Worm (Caenorhabditis elegans): ENCODE measurements around the gene C09E10.3.

DNA sequence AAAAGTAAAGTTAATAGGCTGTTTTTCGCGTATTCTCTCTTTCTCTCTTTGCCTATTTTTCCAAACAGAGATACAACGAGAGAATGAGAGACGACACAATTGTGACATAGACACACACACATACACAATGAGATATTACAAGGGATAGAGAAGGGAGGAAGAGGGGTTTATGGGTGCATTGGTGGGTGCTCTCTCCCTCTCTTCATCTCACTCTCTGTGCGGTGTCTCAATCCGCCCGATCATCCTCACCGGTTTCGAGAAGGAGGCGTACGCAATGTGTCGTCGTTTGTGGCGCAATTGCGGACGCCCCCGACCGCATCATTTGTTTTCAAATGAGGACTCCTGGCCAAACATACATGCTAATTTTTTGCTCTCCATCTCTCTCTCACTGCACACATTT lies 41.7 kb downstream of the C09E10.3 start:
- TF ChIP-seq hrde-1 (tag; optimal IDR thresholded peaks at IDR 0.05; ENCODE audit: borderline replicate concordance) (no peak), lin-35 (GFP tag; optimal IDR thresholded peaks at IDR 0.05) (peak in 1 of 3 experiments; percentile 36), F52B5.7 (tag; optimal IDR thresholded peaks at IDR 0.05) (no peak), pha-4 (tag; optimal IDR thresholded peaks at IDR 0.05) (no peak), akir-1 (GFP tag; optimal IDR thresholded peaks at IDR 0.05) (peak; percentile 53), Y56A3A.18 (GFP tag; IDR thresholded peaks at IDR 0.05) (no peak), lsl-1 (GFP tag; optimal IDR thresholded peaks at IDR 0.05) (no peak), Y67H2A.10 (GFP tag; conservative IDR thresholded peaks at IDR 0.05) (no peak)

All from whole organism, young adult.